Fruit fly (Drosophila melanogaster) whole organism, embryonic: ENCODE measurements around the gene CAHbeta.

Experiments
- CG1024 ChIP-seq: fragments of 200-800 bp; sonication (Bioruptor generic); IDR thresholded peaks from 2 replicates; pipeline ENCODE4 v1.3.6; 2022; ENCODE audit warnings: missing biosample characterization, missing genetic modification characterization
- CG15011 ChIP-seq: fragments of 200-800 bp; sonication (Bioruptor generic); optimal IDR thresholded peaks from 3 replicates; lab custom pipeline; 2018; ENCODE audit warnings: missing biosample characterization, mild to moderate bottlenecking, missing genetic modification characterization
- CG17361 ChIP-seq: fragments of 200-800 bp; sonication (Bioruptor generic); IDR thresholded peaks from 3 replicates; pipeline ENCODE4 v1.3.6; 2022; ENCODE audit warnings: missing biosample characterization, missing genetic modification characterization
- CG18476 ChIP-seq: fragments of 200-800 bp; sonication (Bioruptor generic); optimal IDR thresholded peaks from 2 replicates; lab custom pipeline; 2016; ENCODE audit warnings: missing biosample characterization, mild to moderate bottlenecking, missing genetic modification characterization
- CG18764 ChIP-seq: fragments of 200-800 bp; sonication (Bioruptor generic); optimal IDR thresholded peaks from 3 replicates; lab custom pipeline; 2016; ENCODE audit warnings: missing biosample characterization, missing genetic modification characterization
- CG2199 ChIP-seq: fragments of 200-800 bp; sonication (Bioruptor generic); IDR thresholded peaks from 3 replicates; pipeline ENCODE4 v1.3.6; 2022; ENCODE audit warnings: missing biosample characterization, missing genetic modification characterization
- CG2712 ChIP-seq: fragments of 200-800 bp; optimal IDR thresholded peaks from 3 replicates; lab custom pipeline; 2019; ENCODE audit warnings: missing biosample characterization, mild to moderate bottlenecking, missing genetic modification characterization, moderate library complexity
- CG2875 ChIP-seq: fragments of 200-800 bp; sonication (Bioruptor generic); optimal IDR thresholded peaks from 2 replicates; lab custom pipeline; 2017; ENCODE audit warnings: missing biosample characterization, mild to moderate bottlenecking, missing genetic modification characterization, missing genetic modification reagents
- CG30020 ChIP-seq: fragments of 200-800 bp; optimal IDR thresholded peaks from 2 replicates; lab custom pipeline; 2019; ENCODE audit warnings: missing biosample characterization, mild to moderate bottlenecking, missing genetic modification characterization, moderate library complexity
- CG31365 ChIP-seq: fragments of 200-800 bp; sonication (Bioruptor generic); optimal IDR thresholded peaks from 2 replicates; lab custom pipeline; 2018; ENCODE audit warnings: missing biosample characterization, mild to moderate bottlenecking, missing genetic modification characterization
- CG4617 ChIP-seq: fragments of 200-800 bp; sonication (Bioruptor generic); optimal IDR thresholded peaks from 3 replicates; lab custom pipeline; 2016; ENCODE audit warnings: missing biosample characterization, missing genetic modification characterization, borderline replicate concordance
- CG4707 ChIP-seq: fragments of 200-800 bp; sonication (Bioruptor generic); optimal IDR thresholded peaks from 2 replicates; lab custom pipeline; 2018; ENCODE audit warnings: missing biosample characterization, mild to moderate bottlenecking, missing genetic modification characterization, moderate library complexity
- CG7271 ChIP-seq: fragments of 200-800 bp; sonication (Bioruptor generic); optimal IDR thresholded peaks from 2 replicates; lab custom pipeline; 2018; ENCODE audit warnings: missing biosample characterization, mild to moderate bottlenecking, missing genetic modification characterization, moderate library complexity
- CG7357 ChIP-seq: fragments of 200-800 bp; sonication (Bioruptor generic); IDR thresholded peaks from 3 replicates; pipeline ENCODE4 v1.3.6; 2022; ENCODE audit warnings: missing biosample characterization, missing genetic modification characterization
- CG8478 ChIP-seq: fragments of >200 bp; optimal IDR thresholded peaks from 2 replicates; lab custom pipeline; 2018
- Lpt ChIP-seq: fragments of >200 bp; optimal IDR thresholded peaks from 2 replicates; lab custom pipeline; 2018; ENCODE audit warnings: missing biosample characterization, missing genetic modification characterization
- MBD-R2 ChIP-seq: fragments of 200-800 bp; sonication (Bioruptor generic); IDR thresholded peaks from 2 replicates; pipeline ENCODE4 v1.3.6; 2022; ENCODE audit warnings: missing biosample characterization, missing genetic modification characterization
- MESR4 ChIP-seq: fragments of 200-800 bp; sonication (Bioruptor generic); optimal IDR thresholded peaks from 2 replicates; lab custom pipeline; 2018; ENCODE audit warnings: missing biosample characterization, mild to moderate bottlenecking, missing genetic modification characterization, moderate library complexity
- Nf-YC ChIP-seq: fragments of 200-800 bp; optimal IDR thresholded peaks from 3 replicates; lab custom pipeline; 2019; ENCODE audit warnings: missing biosample characterization, mild to moderate bottlenecking, missing genetic modification characterization, moderate library complexity
- Optix ChIP-seq: fragments of 200-800 bp; sonication (Bioruptor generic); IDR thresholded peaks from 3 replicates; pipeline ENCODE4 v1.3.6; 2022; ENCODE audit warnings: missing biosample characterization, missing genetic modification characterization
- Taf1 ChIP-seq: fragments of 200-800 bp; sonication (Bioruptor generic); IDR thresholded peaks from 2 replicates; pipeline ENCODE4 v1.3.6; 2022; ENCODE audit warnings: missing biosample characterization, missing genetic modification characterization
- amos ChIP-seq: fragments of 200-800 bp; sonication (Bioruptor generic); IDR thresholded peaks from 2 replicates; pipeline ENCODE4 v1.3.6; 2022; ENCODE audit warnings: missing biosample characterization, missing genetic modification characterization; ENCODE audit not compliant: partially characterized antibody
- az2 ChIP-seq: fragments of 200-800 bp; sonication (Bioruptor generic); optimal IDR thresholded peaks from 3 replicates; lab custom pipeline; 2016; ENCODE audit warnings: missing biosample characterization, missing genetic modification characterization
- bbx ChIP-seq: fragments of 200-800 bp; sonication (Bioruptor generic); IDR thresholded peaks from 2 replicates; pipeline ENCODE4 v1.3.6; 2022; ENCODE audit warnings: missing biosample characterization, missing genetic modification characterization; ENCODE audit not compliant: partially characterized antibody
- bsh ChIP-seq, 2 experiments: fragments of 200-800 bp; sonication (Bioruptor generic); optimal IDR thresholded peaks; 2 replicates each; lab custom pipeline; 2017 to 2018; ENCODE audit warnings: mild to moderate bottlenecking in 2 of 2, missing biosample characterization in 2 of 2, missing genetic modification characterization in 2 of 2, moderate library complexity in 1 of 2
- btn ChIP-seq: fragments of 200-800 bp; sonication (Bioruptor generic); optimal IDR thresholded peaks from 2 replicates; lab custom pipeline; 2016; ENCODE audit warnings: missing biosample characterization, missing genetic modification characterization
- chif ChIP-seq, 2 experiments: fragments of 200-800 bp; sonication (Bioruptor generic); optimal IDR thresholded peaks; 3 replicates each; lab custom pipeline; 2016; ENCODE audit warnings: missing biosample characterization in 2 of 2, missing genetic modification characterization in 2 of 2
- chinmo ChIP-seq: fragments of 200-800 bp; sonication (Bioruptor generic); IDR thresholded peaks from 4 replicates; pipeline ENCODE4 v1.3.6; 2022; ENCODE audit warnings: missing biosample characterization, missing genetic modification characterization; ENCODE audit not compliant: partially characterized antibody
- chm ChIP-seq: fragments of 200-800 bp; sonication (Bioruptor generic); IDR thresholded peaks from 2 replicates; pipeline ENCODE4 v1.3.6; 2022; ENCODE audit warnings: missing biosample characterization, missing genetic modification characterization
- chn ChIP-seq: fragments of 200-800 bp; sonication (Bioruptor generic); optimal IDR thresholded peaks from 2 replicates; lab custom pipeline; 2016; ENCODE audit warnings: missing biosample characterization, missing genetic modification characterization
- crol ChIP-seq: fragments of 200-800 bp; sonication (Bioruptor generic); IDR thresholded peaks from 2 replicates; pipeline ENCODE4 v1.3.6; 2022; ENCODE audit warnings: missing biosample characterization, missing genetic modification characterization
- dmrt11E ChIP-seq: fragments of 200-800 bp; sonication (Bioruptor generic); optimal IDR thresholded peaks from 3 replicates; lab custom pipeline; 2018; ENCODE audit warnings: missing biosample characterization, mild to moderate bottlenecking, missing genetic modification characterization, moderate library complexity
- ems ChIP-seq: fragments of 200-800 bp; sonication (Bioruptor generic); optimal IDR thresholded peaks from 3 replicates; lab custom pipeline; 2016; ENCODE audit warnings: missing biosample characterization, missing genetic modification characterization
- exex ChIP-seq: fragments of 200-800 bp; sonication (Bioruptor generic); optimal IDR thresholded peaks from 4 replicates; lab custom pipeline; 2018; ENCODE audit warnings: missing biosample characterization, mild to moderate bottlenecking, missing genetic modification characterization, moderate library complexity
- kay ChIP-seq: fragments of 200-800 bp; sonication (Bioruptor generic); optimal IDR thresholded peaks from 2 replicates; lab custom pipeline; 2016; ENCODE audit warnings: missing biosample characterization, missing genetic modification characterization
- klu ChIP-seq: fragments of 200-800 bp; sonication (Bioruptor generic); IDR thresholded peaks from 2 replicates; pipeline ENCODE4 v1.3.6; 2022; ENCODE audit warnings: missing biosample characterization, missing genetic modification characterization
- kni ChIP-seq: fragments of 200-800 bp; sonication (Bioruptor generic); optimal IDR thresholded peaks from 3 replicates; lab custom pipeline; 2017; ENCODE audit warnings: mild to moderate bottlenecking, missing biosample characterization, missing genetic modification reagents, missing genetic modification characterization
- lilli ChIP-seq: fragments of 200-800 bp; sonication (Bioruptor generic); optimal IDR thresholded peaks from 3 replicates; lab custom pipeline; 2016; ENCODE audit warnings: missing biosample characterization, missing genetic modification characterization
- lmd ChIP-seq: fragments of 200-800 bp; sonication (Bioruptor generic); IDR thresholded peaks from 2 replicates; pipeline ENCODE4 v1.3.6; 2022; ENCODE audit warnings: missing biosample characterization, missing genetic modification characterization
- lola ChIP-seq, 3 experiments: fragments of >200 bp in 2 of 3; fragments of 200-800 bp in 1 of 3; sonication (Bioruptor generic) in 1 of 3; optimal IDR thresholded peaks; 2 replicates each; lab custom pipeline; 2017 to 2019; ENCODE audit warnings: missing biosample characterization in 3 of 3, missing genetic modification characterization in 3 of 3, mild to moderate bottlenecking in 1 of 3, moderate library complexity in 1 of 3
- pb ChIP-seq: fragments of 200-800 bp; sonication (Bioruptor generic); optimal IDR thresholded peaks from 3 replicates; lab custom pipeline; 2016; ENCODE audit warnings: missing biosample characterization, missing genetic modification characterization
- pros ChIP-seq: fragments of 200-800 bp; sonication (Bioruptor generic); optimal IDR thresholded peaks from 3 replicates; lab custom pipeline; 2019; ENCODE audit warnings: missing biosample characterization, mild to moderate bottlenecking, missing genetic modification characterization, moderate library complexity
- ranshi ChIP-seq: fragments of 200-800 bp; sonication (Bioruptor generic); IDR thresholded peaks from 2 replicates; pipeline ENCODE4 v1.3.6; 2022; ENCODE audit warnings: missing biosample characterization, missing genetic modification characterization
- run ChIP-seq: fragments of 200-800 bp; sonication (Bioruptor generic); optimal IDR thresholded peaks from 3 replicates; lab custom pipeline; 2018; ENCODE audit warnings: missing biosample characterization, mild to moderate bottlenecking, missing genetic modification characterization
- sd ChIP-seq: fragments of 200-800 bp; sonication (Bioruptor generic); optimal IDR thresholded peaks from 3 replicates; lab custom pipeline; 2018; ENCODE audit warnings: missing biosample characterization, mild to moderate bottlenecking, missing genetic modification characterization, moderate library complexity
- sob ChIP-seq: fragments of 200-800 bp; sonication (Bioruptor generic); IDR thresholded peaks from 2 replicates; pipeline ENCODE4 v1.3.6; 2022; ENCODE audit warnings: missing biosample characterization, missing genetic modification characterization
- tna ChIP-seq: fragments of 200-800 bp; sonication (Bioruptor generic); IDR thresholded peaks from 2 replicates; pipeline ENCODE4 v1.3.6; 2022; ENCODE audit warnings: missing biosample characterization, missing genetic modification characterization; ENCODE audit not compliant: partially characterized antibody
- tup ChIP-seq: fragments of 200-800 bp; sonication (Bioruptor generic); optimal IDR thresholded peaks from 2 replicates; lab custom pipeline; 2016; ENCODE audit warnings: missing biosample characterization, mild to moderate bottlenecking, missing genetic modification characterization, moderate library complexity
- usp ChIP-seq: fragments of >200 bp; optimal IDR thresholded peaks from 2 replicates; lab custom pipeline; 2017; ENCODE audit warnings: missing biosample characterization, missing genetic modification characterization
- zen2 ChIP-seq: fragments of 200-800 bp; sonication (Bioruptor generic); IDR thresholded peaks from 3 replicates; pipeline ENCODE4 v1.3.6; 2022; ENCODE audit warnings: missing biosample characterization, missing genetic modification characterization; ENCODE audit not compliant: partially characterized antibody
- zf30C ChIP-seq: fragments of 200-800 bp; sonication (Bioruptor generic); optimal IDR thresholded peaks from 3 replicates; lab custom pipeline; 2018; ENCODE audit warnings: missing biosample characterization, mild to moderate bottlenecking, missing genetic modification characterization

The CAHbeta gene

DNA sequence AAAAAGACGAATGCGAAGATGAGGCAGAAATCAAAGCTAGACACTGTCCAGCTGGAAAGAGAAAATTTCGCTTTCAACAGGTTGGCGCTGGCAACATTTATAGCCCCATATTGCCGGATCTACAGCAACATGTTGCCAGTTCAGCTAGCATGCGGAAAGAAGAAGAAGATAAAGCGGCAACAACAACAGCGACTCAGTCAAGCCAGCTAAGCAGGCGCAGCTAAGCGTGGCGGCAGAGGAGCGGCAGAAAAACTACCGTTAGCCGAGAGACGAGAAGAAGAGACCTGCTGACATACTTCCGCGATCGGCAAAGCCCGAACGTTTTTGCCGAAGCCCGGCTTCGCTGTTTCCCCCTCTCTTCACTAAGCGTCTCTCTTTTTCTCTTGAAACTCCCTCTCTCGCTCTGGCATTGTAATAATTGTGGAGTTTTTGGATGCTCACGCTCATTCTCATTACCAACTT lies 25.3 kb upstream of the CAHbeta start (continued):
- TF ChIP-seq zen2 (no peak), CG2875 (GFP tag; lab: Kevin White, UChicago) (no peak), CG15011 (GFP tag; lab: Kevin White, UChicago) (no peak), CG7271 (no peak), CG18764 (GFP tag; lab: Kevin White, UChicago) (no peak), usp (no peak), ranshi (GFP tag; lab: Robert Waterston, UW) (no peak), chinmo (GFP tag; lab: Robert Waterston, UW) (peak; percentile 95; the same call in 3 of the 4 replicates), CG4617 (GFP tag; lab: Kevin White, UChicago) (no peak), chn (GFP tag; lab: Kevin White, UChicago) (no peak), amos (peak; percentile 35; the same call in 1 of the 2 replicates), Nf-YC (no peak), CG2712 (tag; lab: Kevin White, UChicago) (no peak), pros (GFP tag; lab: Kevin White, UChicago) (peak; percentile 80), exex (tag; lab: Kevin White, UChicago) (no peak), btn (no peak), Lpt (GFP tag; lab: Kevin White, UChicago) (no peak), Optix (no peak), sd (peak; percentile 44), bbx (GFP tag; lab: Robert Waterston, UW) (no peak), ems (GFP tag; lab: Kevin White, UChicago) (no peak), tna (GFP tag; lab: Robert Waterston, UW) (no peak), sob (GFP tag; lab: Robert Waterston, UW) (no peak), kay (no peak), pb (no peak), MBD-R2 (no peak), CG30020 (tag; lab: Kevin White, UChicago) (no peak), zf30C (GFP tag; lab: Kevin White, UChicago) (no peak), lmd (GFP tag; lab: Robert Waterston, UW) (no peak), CG31365 (tag; lab: Kevin White, UChicago) (no peak), CG1024 (GFP tag; lab: Robert Waterston, UW) (no peak), CG7357 (GFP tag; lab: Robert Waterston, UW) (no peak), crol (GFP tag; lab: Robert Waterston, UW) (0 out of 2 replicates have a peak, but pooled peaks have one; percentile 15), klu (GFP tag; lab: Robert Waterston, UW) (no peak), dmrt11E (tag; lab: Kevin White, UChicago) (no peak), chif (GFP tag; optimal IDR thresholded peaks at IDR 0.05; lab: Kevin White, UChicago) (no peak), kni (GFP tag; lab: Kevin White, UChicago) (peak; percentile 72), az2 (GFP tag; lab: Kevin White, UChicago) (no peak), CG2199 (GFP tag; lab: Robert Waterston, UW) (0 out of 3 replicates have a peak, but pooled peaks have one; percentile 67), chm (GFP tag; lab: Robert Waterston, UW) (0 out of 2 replicates have a peak, but pooled peaks have one; percentile 10), lilli (GFP tag; lab: Kevin White, UChicago) (no peak), CG4707 (GFP tag; lab: Kevin White, UChicago) (no peak), lola (GFP tag; optimal IDR thresholded peaks at IDR 0.05; lab: Kevin White, UChicago) (no peak), bsh (GFP tag; optimal IDR thresholded peaks at IDR 0.05; lab: Kevin White, UChicago) (no peak), CG17361 (GFP tag; lab: Robert Waterston, UW) (no peak), CG8478 (no peak), Taf1 (no peak), run (tag; lab: Kevin White, UChicago) (no peak), CG18476 (no peak), MESR4 (GFP tag; lab: Kevin White, UChicago) (no peak), tup (no peak)
